Fruit fly (Drosophila melanogaster): ENCODE results near the gene lush.
A peak's percentile ranks its signal among the peaks of the same experiment; 100 is the strongest.

lush gene

dm6 chr3L:19561745-19562144 lies 44.1 kb downstream of the lush start (continued):
- TF ChIP-seq Hr78 (GFP tag; optimal IDR thresholded peaks at IDR 0.05) = no peak
- no peak for TF ChIP-seq NfI (GFP tag; optimal IDR thresholded peaks at IDR 0.05)
- no peak for TF ChIP-seq CG7271 (tag; optimal IDR thresholded peaks at IDR 0.05)
- TF ChIP-seq Sox102F (GFP tag; optimal IDR thresholded peaks at IDR 0.05) = peak; percentile 38
- TF ChIP-seq wor (GFP tag; IDR thresholded peaks at IDR 0.05) = no peak
- no peak for TF ChIP-seq Neu2 (GFP tag; optimal IDR thresholded peaks at IDR 0.05; ENCODE audit: borderline replicate concordance)
- no peak for TF ChIP-seq seq (GFP tag; IDR thresholded peaks at IDR 0.05)
- peak; percentile 51 for TF ChIP-seq Fer3 (tag; optimal IDR thresholded peaks at IDR 0.05)
- TF ChIP-seq Hr51 (GFP tag; optimal IDR thresholded peaks at IDR 0.05) = peak in 1 of 2 experiments; percentile 58
- no peak for TF ChIP-seq H2.0 (GFP tag; IDR thresholded peaks at IDR 0.05)
- no peak for TF ChIP-seq sob (GFP tag; IDR thresholded peaks at IDR 0.05)
- peak; percentile 22 for TF ChIP-seq Usf (GFP tag; optimal IDR thresholded peaks at IDR 0.05)
- TF ChIP-seq CG4707 (GFP tag; optimal IDR thresholded peaks at IDR 0.05) = no peak
- TF ChIP-seq run (tag; optimal IDR thresholded peaks at IDR 0.05) = no peak
- no peak for TF ChIP-seq CTCF (GFP tag; optimal IDR thresholded peaks at IDR 0.05)
- TF ChIP-seq Jarid2 (GFP tag; optimal IDR thresholded peaks at IDR 0.05) = no peak
- no peak for TF ChIP-seq peb (GFP tag; IDR thresholded peaks at IDR 0.05)
- no peak for TF ChIP-seq ERR (GFP tag; optimal IDR thresholded peaks at IDR 0.05)
- no peak for TF ChIP-seq kni (GFP tag; optimal IDR thresholded peaks at IDR 0.05)
- no peak for TF ChIP-seq Ssrp (tag; optimal IDR thresholded peaks at IDR 0.05)
- no peak for TF ChIP-seq Tbp (GFP tag; optimal IDR thresholded peaks at IDR 0.05)
- TF ChIP-seq klu (GFP tag; IDR thresholded peaks at IDR 0.05) = no peak
- TF ChIP-seq NC2α (GFP tag; optimal IDR thresholded peaks at IDR 0.05) = no peak
- no peak for TF ChIP-seq CG31224 (GFP tag; IDR thresholded peaks at IDR 0.05)
- TF ChIP-seq CG18262 (tag; optimal IDR thresholded peaks at IDR 0.05) = peak; percentile 32
- no peak for TF ChIP-seq Dref (GFP tag; IDR thresholded peaks at IDR 0.05)
- peak; percentile 60 for TF ChIP-seq CG11504 (tag; optimal IDR thresholded peaks at IDR 0.05)
- no peak for TF ChIP-seq Spps (tag; optimal IDR thresholded peaks at IDR 0.05)
- TF ChIP-seq insv (GFP tag; optimal IDR thresholded peaks at IDR 0.05) = no peak
- TF ChIP-seq CG6654 (GFP tag; optimal IDR thresholded peaks at IDR 0.05) = no peak
- TF ChIP-seq CkIIα-i1 (GFP tag; IDR thresholded peaks at IDR 0.05) = no peak
- TF ChIP-seq rib (GFP tag; IDR thresholded peaks at IDR 0.05) = no peak
- TF ChIP-seq CG13775 (GFP tag; optimal IDR thresholded peaks at IDR 0.05) = no peak
- TF ChIP-seq CG11560 (tag; IDR thresholded peaks at IDR 0.05) = no peak
- no peak for TF ChIP-seq nerfin-2 (GFP tag; IDR thresholded peaks at IDR 0.05; ENCODE audit: partially characterized antibody)
- TF ChIP-seq CG9437 (GFP tag; optimal IDR thresholded peaks at IDR 0.05) = no peak
- TF ChIP-seq CG10366 (GFP tag; IDR thresholded peaks at IDR 0.05) = no peak
- no peak for TF ChIP-seq wdn (GFP tag; IDR thresholded peaks at IDR 0.05)
- TF ChIP-seq mam (GFP tag; optimal IDR thresholded peaks at IDR 0.05) = peak; percentile 32
- TF ChIP-seq lmd (GFP tag; IDR thresholded peaks at IDR 0.05) = no peak
- no peak for TF ChIP-seq Myb (GFP tag; optimal IDR thresholded peaks at IDR 0.05)
- peak; percentile 0 for TF ChIP-seq CG10267 (tag; optimal IDR thresholded peaks at IDR 0.05)
- TF ChIP-seq slp2 (GFP tag; optimal IDR thresholded peaks at IDR 0.05) = no peak
- TF ChIP-seq Meics (GFP tag; optimal IDR thresholded peaks at IDR 0.05) = peak; percentile 68
- TF ChIP-seq Taf1 (GFP tag; IDR thresholded peaks at IDR 0.05) = no peak
- no peak for TF ChIP-seq mld (GFP tag; IDR thresholded peaks at IDR 0.05; ENCODE audit: partially characterized antibody)
- TF ChIP-seq CG1024 (GFP tag; IDR thresholded peaks at IDR 0.05) = no peak
- TF ChIP-seq odd (GFP tag; optimal IDR thresholded peaks at IDR 0.05) = no peak
- no peak for TF ChIP-seq CG13424 (tag; optimal IDR thresholded peaks at IDR 0.05)
- peak; percentile 62 for TF ChIP-seq lab (GFP tag; optimal IDR thresholded peaks at IDR 0.05)
- no peak for TF ChIP-seq br (optimal IDR thresholded peaks at IDR 0.05)
- peak; percentile 10 for TF ChIP-seq BtbVII (GFP tag; optimal IDR thresholded peaks at IDR 0.05)
